Fruit fly (Drosophila melanogaster): ENCODE measurements around the gene Taf4.

The Taf4 gene

DNA sequence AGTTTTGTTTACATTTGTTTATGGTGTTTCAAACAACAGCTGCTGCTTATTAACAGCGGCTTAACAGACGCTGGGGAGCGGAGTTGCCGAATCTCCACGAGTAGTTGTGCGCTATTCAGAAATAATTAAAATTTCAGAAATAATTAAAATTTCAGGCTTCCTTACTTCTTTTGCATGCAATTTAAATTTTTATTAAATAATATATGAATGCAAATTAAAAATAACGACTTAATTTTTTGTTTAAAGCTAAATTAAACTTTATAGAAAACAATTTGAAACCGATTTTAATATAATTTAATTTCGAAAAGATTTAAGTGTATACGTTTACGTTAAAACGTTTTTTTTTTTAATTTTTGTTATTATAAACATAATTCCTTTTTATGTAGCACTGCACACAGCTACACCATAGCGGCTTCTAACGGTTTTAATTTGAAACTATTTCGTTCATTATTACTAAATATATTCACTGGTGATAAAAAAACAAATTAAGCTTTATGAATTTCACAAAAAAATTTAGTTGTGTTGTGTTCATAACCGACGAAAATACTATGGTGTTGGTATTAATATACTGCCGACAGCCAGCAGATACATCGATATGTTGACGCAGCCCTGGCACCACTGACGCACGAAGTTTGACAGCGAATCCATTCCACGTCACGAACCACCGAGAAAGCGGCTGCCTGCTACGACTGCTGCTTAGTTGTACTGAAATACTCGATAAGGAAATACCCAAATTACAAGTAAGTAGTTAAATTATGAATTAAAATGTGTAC, 16.1 kb downstream of the Taf4 start, which contains the start of gene SsRbeta (continued):
- TF ChIP-seq CG2116 (GFP tag; optimal IDR thresholded peaks at IDR 0.05) = peak; percentile 56
- TF ChIP-seq pita (GFP tag; optimal IDR thresholded peaks at IDR 0.05) = peak; percentile 34
- TF ChIP-seq CG10147 (GFP tag; optimal IDR thresholded peaks at IDR 0.05) = no peak
- TF ChIP-seq ac (GFP tag; optimal IDR thresholded peaks at IDR 0.05) = no peak
- TF ChIP-seq br (optimal IDR thresholded peaks at IDR 0.05) = no peak
- no peak for TF ChIP-seq grau (tag; optimal IDR thresholded peaks at IDR 0.05)
- no peak for TF ChIP-seq seq (GFP tag; IDR thresholded peaks at IDR 0.05)
- peak; percentile 67 for TF ChIP-seq CG13775 (GFP tag; optimal IDR thresholded peaks at IDR 0.05)
- TF ChIP-seq sob (GFP tag; IDR thresholded peaks at IDR 0.05) = peak; percentile 44
- TF ChIP-seq Myb (GFP tag; optimal IDR thresholded peaks at IDR 0.05) = peak; percentile 63
- no peak for TF ChIP-seq gt (GFP tag; IDR thresholded peaks at IDR 0.05)
- no peak for TF ChIP-seq sc (optimal IDR thresholded peaks at IDR 0.05)
- TF ChIP-seq sc (GFP tag; optimal IDR thresholded peaks at IDR 0.05) = no peak
- no peak for TF ChIP-seq CG8290 (GFP tag; optimal IDR thresholded peaks at IDR 0.05)
- TF ChIP-seq CG8290 (tag; optimal IDR thresholded peaks at IDR 0.05) = peak in 1 of 2 experiments; percentile 82
- peak; percentile 64; the same call in 1 of the 2 replicates for TF ChIP-seq inv (GFP tag; IDR thresholded peaks at IDR 0.05; ENCODE audit: partially characterized antibody)
- TF ChIP-seq MESR4 (GFP tag; optimal IDR thresholded peaks at IDR 0.05) = peak; percentile 94
- TF ChIP-seq gfzf (GFP tag; optimal IDR thresholded peaks at IDR 0.05) = peak; percentile 51
- no peak for TF ChIP-seq Ravus (GFP tag; IDR thresholded peaks at IDR 0.05)
- peak; percentile 48; the same call in 1 of the 2 replicates for TF ChIP-seq CG32772 (GFP tag; IDR thresholded peaks at IDR 0.05)
- no peak for TF ChIP-seq odd (GFP tag; optimal IDR thresholded peaks at IDR 0.05)
- peak; percentile 36 for TF ChIP-seq CG2129 (GFP tag; IDR thresholded peaks at IDR 0.05; ENCODE audit: partially characterized antibody)
- peak; percentile 72; the same call in 1 of the 4 replicates for TF ChIP-seq chinmo (GFP tag; IDR thresholded peaks at IDR 0.05; ENCODE audit: partially characterized antibody)
- TF ChIP-seq CG6683 (GFP tag; optimal IDR thresholded peaks at IDR 0.05) = no peak
- peak; percentile 38 for TF ChIP-seq dmrt11E (tag; optimal IDR thresholded peaks at IDR 0.05)
- no peak for TF ChIP-seq CG14965 (GFP tag; optimal IDR thresholded peaks at IDR 0.05; ENCODE audit: borderline replicate concordance)
- peak; percentile 79 for TF ChIP-seq CG15514 (GFP tag; optimal IDR thresholded peaks at IDR 0.05)
- TF ChIP-seq aop (GFP tag; IDR thresholded peaks at IDR 0.05) = 0 out of 2 replicates have a peak, but pooled peaks have one; percentile 4
- TF ChIP-seq al (GFP tag; IDR thresholded peaks at IDR 0.05) = 0 out of 2 replicates have a peak, but pooled peaks have one; percentile 3
- TF ChIP-seq Bdp1 (GFP tag; optimal IDR thresholded peaks at IDR 0.05) = no peak
- peak; percentile 44 for TF ChIP-seq CG4328 (GFP tag; optimal IDR thresholded peaks at IDR 0.05)
- no peak for TF ChIP-seq fd64A (GFP tag; optimal IDR thresholded peaks at IDR 0.05)
- TF ChIP-seq CG11085 (GFP tag; IDR thresholded peaks at IDR 0.05) = no peak
- 0 out of 2 replicates have a peak, but pooled peaks have one; percentile 48 for TF ChIP-seq wdn (GFP tag; IDR thresholded peaks at IDR 0.05)
- TF ChIP-seq Atf6 (GFP tag; IDR thresholded peaks at IDR 0.05) = no peak
- TF ChIP-seq Ada2b (GFP tag; IDR thresholded peaks at IDR 0.05) = peak; percentile 38; the same call in 1 of the 2 replicates
- TF ChIP-seq E2f1 (GFP tag; IDR thresholded peaks at IDR 0.05) = peak; percentile 66
- TF ChIP-seq kay (GFP tag; optimal IDR thresholded peaks at IDR 0.05) = peak; percentile 28
- peak in 1 of 2 experiments; percentile 49 for TF ChIP-seq crp (GFP tag; optimal IDR thresholded peaks at IDR 0.05)
- TF ChIP-seq tna (GFP tag; IDR thresholded peaks at IDR 0.05; ENCODE audit: partially characterized antibody) = peak; percentile 37; the same call in 1 of the 2 replicates
- peak; percentile 69 for TF ChIP-seq unc-4 (GFP tag; IDR thresholded peaks at IDR 0.05; ENCODE audit: partially characterized antibody)
- TF ChIP-seq CG1233 (GFP tag; optimal IDR thresholded peaks at IDR 0.05) = no peak
- TF ChIP-seq Pdp1 (GFP tag; optimal IDR thresholded peaks at IDR 0.05) = no peak
- TF ChIP-seq trem (tag; optimal IDR thresholded peaks at IDR 0.05) = peak; percentile 43
- TF ChIP-seq CG3065 (GFP tag; optimal IDR thresholded peaks at IDR 0.05) = no peak
- no peak for TF ChIP-seq CG12219 (GFP tag; optimal IDR thresholded peaks at IDR 0.05)
- TF ChIP-seq Spps (tag; optimal IDR thresholded peaks at IDR 0.05) = no peak
- peak; percentile 31 for TF ChIP-seq CG2678 (tag; optimal IDR thresholded peaks at IDR 0.05)
- TF ChIP-seq chn (GFP tag; optimal IDR thresholded peaks at IDR 0.05) = no peak

Data from whole organism, embryonic.